Worm (Caenorhabditis elegans): Measurements from ENCODE around the gene dna-2.

ce11 chrII:11823566-11824308, 45.5 kb downstream of the dna-2 start, which contains the start of gene Y6D1A.1:
- TF ChIP-seq tab-1 (GFP tag; IDR thresholded peaks at IDR 0.05), result no peak
- TF ChIP-seq klf-2 (GFP tag; conservative IDR thresholded peaks at IDR 0.05), result no peak
- no peak for TF ChIP-seq cog-1 (tag; optimal IDR thresholded peaks at IDR 0.05)
